Fruit fly (Drosophila melanogaster) whole organism, prepupa: ENCODE results near the gene cdi.

Source experiments
- CG16779 ChIP-seq: fragments of 200-800 bp; sonication (Bioruptor generic); optimal IDR thresholded peaks from 3 replicates; lab custom pipeline; 2017; ENCODE audit warnings: missing biosample characterization, mild to moderate bottlenecking, missing genetic modification characterization
- CG6276 ChIP-seq: fragments of 200-800 bp; sonication (Bioruptor generic); optimal IDR thresholded peaks from 2 replicates; lab custom pipeline; 2017; ENCODE audit warnings: missing biosample characterization, mild to moderate bottlenecking, missing genetic modification characterization
- CG6854 ChIP-seq: fragments of 200-800 bp; sonication (Bioruptor generic); optimal IDR thresholded peaks from 2 replicates; lab custom pipeline; 2017; ENCODE audit warnings: missing biosample characterization, mild to moderate bottlenecking, missing genetic modification characterization
- CG8632 ChIP-seq: fragments of 200-800 bp; sonication (Bioruptor generic); optimal IDR thresholded peaks from 3 replicates; lab custom pipeline; 2016; ENCODE audit warnings: missing biosample characterization, missing genetic modification characterization
- Eip93F ChIP-seq: fragments of 200-800 bp; sonication (Bioruptor generic); optimal IDR thresholded peaks from 2 replicates; lab custom pipeline; 2016; ENCODE audit warnings: missing biosample characterization, mild to moderate bottlenecking, missing genetic modification characterization
- Hr38 ChIP-seq: sonication (Bioruptor generic); optimal IDR thresholded peaks from 2 replicates; lab custom pipeline; 2016; ENCODE audit warnings: missing biosample characterization, missing genetic modification characterization
- OdsH ChIP-seq: fragments of 200-800 bp; sonication (Bioruptor generic); optimal IDR thresholded peaks from 3 replicates; lab custom pipeline; 2016; ENCODE audit warnings: missing biosample characterization, missing genetic modification characterization
- Smox ChIP-seq: fragments of 200-800 bp; sonication (Bioruptor generic); optimal IDR thresholded peaks from 3 replicates; lab custom pipeline; 2016; ENCODE audit warnings: missing biosample characterization, missing genetic modification characterization
- Sox14 ChIP-seq: fragments of 200-800 bp; sonication (Bioruptor generic); optimal IDR thresholded peaks from 3 replicates; lab custom pipeline; 2016; ENCODE audit warnings: missing biosample characterization, missing genetic modification characterization
- Sox15 ChIP-seq: fragments of 200-800 bp; sonication (Bioruptor generic); optimal IDR thresholded peaks from 3 replicates; lab custom pipeline; 2016; ENCODE audit warnings: missing biosample characterization, missing genetic modification characterization
- acj6 ChIP-seq: fragments of 200-800 bp; sonication (Bioruptor generic); optimal IDR thresholded peaks from 3 replicates; lab custom pipeline; 2016; ENCODE audit warnings: missing biosample characterization, missing genetic modification characterization
- pdm3 ChIP-seq: fragments of 200-800 bp; sonication (Bioruptor generic); optimal IDR thresholded peaks from 3 replicates; lab custom pipeline; 2016; ENCODE audit warnings: missing biosample characterization, missing genetic modification characterization
- salr ChIP-seq, 2 experiments: fragments of 200-800 bp; sonication (Bioruptor generic); optimal IDR thresholded peaks; 3 replicates each; lab custom pipeline; 2016 to 2018; ENCODE audit warnings: missing biosample characterization in 2 of 2, missing genetic modification characterization in 2 of 2, mild to moderate bottlenecking in 1 of 2
- vri ChIP-seq: fragments of 200-800 bp; sonication (Bioruptor generic); optimal IDR thresholded peaks from 3 replicates; lab custom pipeline; 2016; ENCODE audit warnings: missing biosample characterization, mild to moderate bottlenecking, missing genetic modification characterization

- peak; percentile 92 for TF ChIP-seq Sox15 (GFP tag; lab: Kevin White, UChicago)
- peak; percentile 92 for TF ChIP-seq Sox14 (GFP tag; lab: Kevin White, UChicago)
- TF ChIP-seq acj6 (GFP tag; lab: Kevin White, UChicago) = peak; percentile 96
- peak; percentile 84 for TF ChIP-seq CG6854 (GFP tag; lab: Kevin White, UChicago)
- peak; percentile 75 for TF ChIP-seq CG16779
- peak; percentile 78 to 90 for TF ChIP-seq salr (GFP tag; optimal IDR thresholded peaks at IDR 0.05; lab: Kevin White, UChicago)
- TF ChIP-seq Hr38 (GFP tag; lab: Kevin White, UChicago) = no peak
- peak; percentile 93 for TF ChIP-seq pdm3 (GFP tag; lab: Kevin White, UChicago)
- TF ChIP-seq vri (GFP tag; lab: Kevin White, UChicago) = peak; percentile 65
- TF ChIP-seq OdsH (GFP tag; lab: Kevin White, UChicago) = peak; percentile 95
- TF ChIP-seq CG8632 (GFP tag; lab: Kevin White, UChicago) = peak; percentile 93
- peak; percentile 72 for TF ChIP-seq CG6276 (GFP tag; lab: Kevin White, UChicago)
- peak; percentile 75 for TF ChIP-seq Eip93F (GFP tag; lab: Kevin White, UChicago)
- peak; percentile 92 for TF ChIP-seq Smox
Measured at dm6 chr3R:18995556-18996272, 98.4 kb downstream of the cdi start.
